Fruit fly (Drosophila melanogaster) whole organism, embryonic: ENCODE results near the gene Ppt1.
A peak's percentile ranks its signal among the peaks of the same experiment; 100 is the strongest.

Experiments
- Asciz ChIP-seq: fragments of 200-800 bp; sonication (Bioruptor generic); optimal IDR thresholded peaks from 2 replicates; lab custom pipeline; 2017; ENCODE audit warnings: missing biosample characterization, mild to moderate bottlenecking, missing genetic modification characterization, missing genetic modification reagents
- B-H1 ChIP-seq: fragments of 200-800 bp; sonication (Bioruptor generic); IDR thresholded peaks from 3 replicates; pipeline ENCODE4 v1.3.6; 2022; ENCODE audit warnings: missing biosample characterization, missing genetic modification characterization
- CG10147 ChIP-seq: fragments of 200-800 bp; sonication (Bioruptor generic); optimal IDR thresholded peaks from 2 replicates; lab custom pipeline; 2019; ENCODE audit warnings: missing biosample characterization, mild to moderate bottlenecking, missing genetic modification characterization, moderate library complexity
- CG10209 ChIP-seq: fragments of 200-800 bp; sonication (Bioruptor generic); optimal IDR thresholded peaks from 3 replicates; lab custom pipeline; 2017; ENCODE audit warnings: missing biosample characterization, mild to moderate bottlenecking, missing genetic modification characterization, missing genetic modification reagents
- CG10959 ChIP-seq: fragments of 200-800 bp; sonication (Bioruptor generic); IDR thresholded peaks from 2 replicates; pipeline ENCODE4 v1.3.6; 2022; ENCODE audit warnings: missing biosample characterization, missing genetic modification characterization
- CG10979 ChIP-seq: fragments of 200-800 bp; sonication (Bioruptor generic); optimal IDR thresholded peaks from 2 replicates; lab custom pipeline; 2018; ENCODE audit warnings: missing biosample characterization, mild to moderate bottlenecking, missing genetic modification characterization, moderate library complexity
- CG13775 ChIP-seq: fragments of 200-800 bp; sonication (Bioruptor generic); optimal IDR thresholded peaks from 3 replicates; lab custom pipeline; 2017; ENCODE audit warnings: missing biosample characterization, mild to moderate bottlenecking, missing genetic modification characterization
- CG15011 ChIP-seq: fragments of 200-800 bp; sonication (Bioruptor generic); optimal IDR thresholded peaks from 3 replicates; lab custom pipeline; 2018; ENCODE audit warnings: missing biosample characterization, mild to moderate bottlenecking, missing genetic modification characterization
- CG17568 ChIP-seq: fragments of 200-800 bp; sonication (Bioruptor generic); optimal IDR thresholded peaks from 2 replicates; lab custom pipeline; 2018; ENCODE audit warnings: missing biosample characterization, mild to moderate bottlenecking, missing genetic modification characterization, moderate library complexity
- CG32772 ChIP-seq: fragments of 200-800 bp; sonication (Bioruptor generic); IDR thresholded peaks from 2 replicates; pipeline ENCODE4 v1.3.6; 2022; ENCODE audit warnings: missing biosample characterization, missing genetic modification characterization
- CG34376 ChIP-seq: fragments of 200-800 bp; sonication (Bioruptor generic); optimal IDR thresholded peaks from 2 replicates; lab custom pipeline; 2018; ENCODE audit warnings: missing biosample characterization, mild to moderate bottlenecking, missing genetic modification characterization
- CG4730 ChIP-seq: fragments of 200-800 bp; sonication (Bioruptor generic); IDR thresholded peaks from 2 replicates; pipeline ENCODE4 v1.3.6; 2022; ENCODE audit warnings: missing biosample characterization, missing genetic modification characterization
- CG4854 ChIP-seq: fragments of 200-800 bp; sonication (Bioruptor generic); optimal IDR thresholded peaks from 2 replicates; lab custom pipeline; 2016; ENCODE audit warnings: missing biosample characterization, missing genetic modification characterization, inconsistent platforms
- CG5245 ChIP-seq: fragments of 200-800 bp; sonication (Bioruptor generic); optimal IDR thresholded peaks from 3 replicates; lab custom pipeline; 2016; ENCODE audit warnings: missing biosample characterization, missing genetic modification characterization
- CG5953 ChIP-seq: fragments of 200-800 bp; sonication (Bioruptor generic); IDR thresholded peaks from 2 replicates; pipeline ENCODE4 v1.3.6; 2022; ENCODE audit warnings: missing biosample characterization, missing genetic modification characterization
- CG6254 ChIP-seq: fragments of 200-800 bp; sonication (Bioruptor generic); optimal IDR thresholded peaks from 3 replicates; lab custom pipeline; 2017; ENCODE audit warnings: mild to moderate bottlenecking, missing biosample characterization, missing genetic modification reagents, missing genetic modification characterization
- D ChIP-seq, 2 experiments: fragments of 200-800 bp in 1 of 2; fragments of >200 bp in 1 of 2; sonication (Bioruptor generic) in 1 of 2; optimal IDR thresholded peaks; 2 replicates in 1 of 2; 3 replicates in 1 of 2; lab custom pipeline; 2017; ENCODE audit warnings: mild to moderate bottlenecking in 1 of 2, missing biosample characterization in 1 of 2, missing genetic modification characterization in 1 of 2, missing genetic modification reagents in 1 of 2
- Ets97D ChIP-seq: fragments of 200-800 bp; sonication (Bioruptor generic); optimal IDR thresholded peaks from 3 replicates; lab custom pipeline; 2016; ENCODE audit warnings: missing biosample characterization, missing genetic modification characterization
- Fer1 ChIP-seq: fragments of 200-800 bp; sonication (Bioruptor generic); optimal IDR thresholded peaks from 2 replicates; lab custom pipeline; 2017; ENCODE audit warnings: missing biosample characterization, mild to moderate bottlenecking, missing genetic modification characterization
- Fer3 ChIP-seq: fragments of 200-800 bp; sonication (Bioruptor generic); optimal IDR thresholded peaks from 2 replicates; lab custom pipeline; 2018; ENCODE audit warnings: missing biosample characterization, mild to moderate bottlenecking, missing genetic modification characterization, moderate library complexity
- Gsc ChIP-seq: fragments of 200-800 bp; sonication (Bioruptor generic); IDR thresholded peaks from 2 replicates; pipeline ENCODE4 v1.3.6; 2022; ENCODE audit warnings: missing biosample characterization, missing genetic modification characterization
- Gug ChIP-seq: fragments of 200-800 bp; sonication (Bioruptor generic); IDR thresholded peaks from 4 replicates; pipeline ENCODE4 v1.3.6; 2022; ENCODE audit warnings: missing biosample characterization, missing genetic modification characterization
- H2.0 ChIP-seq: fragments of 200-800 bp; sonication (Bioruptor generic); IDR thresholded peaks from 2 replicates; pipeline ENCODE4 v1.3.6; 2022; ENCODE audit warnings: missing biosample characterization, missing genetic modification characterization
- HmgD ChIP-seq: fragments of 200-800 bp; sonication (Bioruptor generic); optimal IDR thresholded peaks from 3 replicates; lab custom pipeline; 2016; ENCODE audit warnings: missing biosample characterization, missing genetic modification characterization
- Myb ChIP-seq: fragments of 200-800 bp; sonication (Bioruptor generic); optimal IDR thresholded peaks from 2 replicates; lab custom pipeline; 2016; ENCODE audit warnings: missing biosample characterization, missing genetic modification characterization
- Nf-YC ChIP-seq: fragments of 200-800 bp; optimal IDR thresholded peaks from 3 replicates; lab custom pipeline; 2019; ENCODE audit warnings: missing biosample characterization, mild to moderate bottlenecking, missing genetic modification characterization, moderate library complexity
- Ptx1 ChIP-seq: fragments of 200-800 bp; sonication (Bioruptor generic); IDR thresholded peaks from 2 replicates; pipeline ENCODE4 v1.3.6; 2022; ENCODE audit warnings: missing biosample characterization, missing genetic modification characterization
- Spps ChIP-seq: fragments of 200-800 bp; sonication (Bioruptor generic); optimal IDR thresholded peaks from 2 replicates; lab custom pipeline; 2018; ENCODE audit warnings: missing biosample characterization, mild to moderate bottlenecking, missing genetic modification characterization
- Sry-δ ChIP-seq: fragments of 200-800 bp; sonication (Bioruptor generic); optimal IDR thresholded peaks from 2 replicates; lab custom pipeline; 2016; ENCODE audit warnings: missing biosample characterization, missing genetic modification characterization
- Tbp ChIP-seq: fragments of >200 bp; optimal IDR thresholded peaks from 2 replicates; lab custom pipeline; 2018; ENCODE audit warnings: missing biosample characterization, missing genetic modification characterization
- Vsx1 ChIP-seq: fragments of 200-800 bp; sonication (Bioruptor generic); optimal IDR thresholded peaks from 2 replicates; lab custom pipeline; 2017; ENCODE audit warnings: missing biosample characterization, mild to moderate bottlenecking, missing genetic modification characterization, missing genetic modification reagents
- abd-A ChIP-seq: fragments of 200-800 bp; sonication (Bioruptor generic); optimal IDR thresholded peaks from 3 replicates; lab custom pipeline; 2019; ENCODE audit warnings: missing biosample characterization, mild to moderate bottlenecking, missing genetic modification characterization, moderate library complexity
- cad ChIP-seq: fragments of >200 bp; optimal IDR thresholded peaks from 2 replicates; lab custom pipeline; 2017; ENCODE audit warnings: missing biosample characterization, missing genetic modification characterization
- crc ChIP-seq: fragments of 200-800 bp; sonication (Bioruptor generic); optimal IDR thresholded peaks from 2 replicates; lab custom pipeline; 2016; ENCODE audit warnings: missing biosample characterization, missing genetic modification characterization
- croc ChIP-seq: fragments of 200-800 bp; sonication (Bioruptor generic); conservative IDR thresholded peaks from 3 replicates; pipeline ENCODE4 v1.3.6; 2022; ENCODE audit warnings: missing biosample characterization, missing genetic modification characterization
- exex ChIP-seq: fragments of 200-800 bp; sonication (Bioruptor generic); optimal IDR thresholded peaks from 4 replicates; lab custom pipeline; 2018; ENCODE audit warnings: missing biosample characterization, mild to moderate bottlenecking, missing genetic modification characterization, moderate library complexity
- fd3F ChIP-seq: fragments of 200-800 bp; sonication (Bioruptor generic); optimal IDR thresholded peaks from 2 replicates; lab custom pipeline; 2018; ENCODE audit warnings: missing biosample characterization, mild to moderate bottlenecking, missing genetic modification characterization, moderate library complexity
- kay ChIP-seq: fragments of 200-800 bp; sonication (Bioruptor generic); optimal IDR thresholded peaks from 2 replicates; lab custom pipeline; 2016; ENCODE audit warnings: missing biosample characterization, missing genetic modification characterization
- ken ChIP-seq: fragments of 200-800 bp; sonication (Bioruptor generic); IDR thresholded peaks from 3 replicates; pipeline ENCODE4 v1.3.6; 2022; ENCODE audit warnings: missing biosample characterization, missing genetic modification characterization
- nmo ChIP-seq: fragments of 200-800 bp; sonication (Bioruptor generic); optimal IDR thresholded peaks from 2 replicates; lab custom pipeline; 2018; ENCODE audit warnings: missing biosample characterization, mild to moderate bottlenecking, missing genetic modification characterization, moderate library complexity
- onecut ChIP-seq: fragments of 200-800 bp; sonication (Bioruptor generic); IDR thresholded peaks from 2 replicates; pipeline ENCODE4 v1.3.6; 2022; ENCODE audit warnings: missing biosample characterization, missing genetic modification characterization
- phol ChIP-seq: fragments of 200-800 bp; sonication (Bioruptor generic); optimal IDR thresholded peaks from 3 replicates; lab custom pipeline; 2018; ENCODE audit warnings: missing biosample characterization, mild to moderate bottlenecking, missing genetic modification characterization, moderate library complexity
- ranshi ChIP-seq: fragments of 200-800 bp; sonication (Bioruptor generic); IDR thresholded peaks from 2 replicates; pipeline ENCODE4 v1.3.6; 2022; ENCODE audit warnings: missing biosample characterization, missing genetic modification characterization
- repo ChIP-seq: fragments of 200-800 bp; sonication (Bioruptor generic); optimal IDR thresholded peaks from 2 replicates; lab custom pipeline; 2016; ENCODE audit warnings: missing biosample characterization, missing genetic modification characterization
- rib ChIP-seq: fragments of 200-800 bp; sonication (Bioruptor generic); IDR thresholded peaks from 2 replicates; pipeline ENCODE4 v1.3.6; 2022; ENCODE audit warnings: missing biosample characterization, missing genetic modification characterization
- shn ChIP-seq: fragments of 200-800 bp; sonication (Bioruptor generic); optimal IDR thresholded peaks from 3 replicates; lab custom pipeline; 2016; ENCODE audit warnings: missing biosample characterization, missing genetic modification characterization
- slbo ChIP-seq: fragments of 200-800 bp; sonication (Bioruptor generic); IDR thresholded peaks from 2 replicates; pipeline ENCODE4 v1.3.6; 2022; ENCODE audit warnings: missing biosample characterization, missing genetic modification characterization
- tin ChIP-seq: fragments of 200-800 bp; sonication (Bioruptor generic); optimal IDR thresholded peaks from 3 replicates; lab custom pipeline; 2016; ENCODE audit warnings: missing biosample characterization, missing genetic modification characterization
- tna ChIP-seq: fragments of 200-800 bp; sonication (Bioruptor generic); IDR thresholded peaks from 2 replicates; pipeline ENCODE4 v1.3.6; 2022; ENCODE audit warnings: missing biosample characterization, missing genetic modification characterization; ENCODE audit not compliant: partially characterized antibody
- unc-4 ChIP-seq: fragments of 200-800 bp; sonication (Bioruptor generic); IDR thresholded peaks from 2 replicates; pipeline ENCODE4 v1.3.6; 2022; ENCODE audit warnings: missing biosample characterization, missing genetic modification characterization; ENCODE audit not compliant: partially characterized antibody

Gene Ppt1

DNA sequence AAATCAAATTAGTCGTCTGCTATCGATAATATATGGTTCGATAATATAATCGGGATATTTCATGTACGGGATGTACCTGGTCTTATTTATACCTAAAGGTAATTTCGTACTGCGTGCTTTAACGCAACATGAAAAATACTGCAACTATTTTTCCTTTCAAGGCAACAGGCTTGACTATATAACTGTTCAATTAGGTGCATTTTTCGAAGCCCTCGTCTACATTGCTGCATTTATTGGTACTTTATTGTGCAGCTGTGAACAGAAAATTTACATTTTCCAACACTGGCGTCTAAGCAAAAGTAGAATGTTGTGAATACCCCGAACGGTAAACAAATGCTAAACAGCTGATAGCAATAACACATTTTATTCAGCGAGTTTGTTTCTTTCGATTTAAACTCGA is at the start of gene Ppt1, which contains the start of gene Ogg1 (continued):
- TF ChIP-seq Spps (tag; lab: Kevin White, UChicago) (no peak), CG32772 (GFP tag; lab: Robert Waterston, UW) (no peak), Asciz (no peak), CG17568 (GFP tag; lab: Kevin White, UChicago) (peak; percentile 48), crc (GFP tag; lab: Kevin White, UChicago) (peak; percentile 57), tin (GFP tag; lab: Kevin White, UChicago) (peak; percentile 56), nmo (GFP tag; lab: Kevin White, UChicago) (peak; percentile 56), H2.0 (GFP tag; lab: Robert Waterston, UW) (0 out of 2 replicates have a peak, but pooled peaks have one; percentile 17), cad (GFP tag; lab: Kevin White, UChicago) (no peak), unc-4 (GFP tag; lab: Robert Waterston, UW) (peak; percentile 61; the same call in 1 of the 2 replicates), shn (peak; percentile 56), CG10147 (GFP tag; lab: Kevin White, UChicago) (peak; percentile 43), CG4730 (GFP tag; lab: Robert Waterston, UW) (no peak), Nf-YC (peak; percentile 23), CG5245 (no peak), croc (no peak), Ets97D (GFP tag; lab: Kevin White, UChicago) (peak; percentile 75), ken (0 out of 3 replicates have a peak, but pooled peaks have one; percentile 22), Gsc (no peak), CG5953 (no peak), CG10979 (tag; lab: Kevin White, UChicago) (peak; percentile 43), Vsx1 (GFP tag; lab: Kevin White, UChicago) (no peak), D (optimal IDR thresholded peaks at IDR 0.05; lab: Kevin White, UChicago) (no peak), D (GFP tag; optimal IDR thresholded peaks at IDR 0.05; lab: Kevin White, UChicago) (no peak), Ptx1 (GFP tag; lab: Robert Waterston, UW) (peak; percentile 67), exex (tag; lab: Kevin White, UChicago) (peak; percentile 22), Gug (GFP tag; lab: Robert Waterston, UW) (peak; percentile 43; the same call in 2 of the 4 replicates), CG10209 (GFP tag; lab: Kevin White, UChicago) (peak; percentile 32), CG34376 (GFP tag; lab: Kevin White, UChicago) (peak; percentile 48), kay (GFP tag; lab: Kevin White, UChicago) (no peak), rib (GFP tag; lab: Robert Waterston, UW) (peak; percentile 26; the same call in 1 of the 2 replicates), Myb (peak; percentile 39), phol (tag; lab: Kevin White, UChicago) (peak; percentile 55), CG6254 (no peak), abd-A (tag; lab: Kevin White, UChicago) (no peak), Tbp (no peak), CG4854 (GFP tag; lab: Kevin White, UChicago) (peak; percentile 32), onecut (no peak), Fer3 (tag; lab: Kevin White, UChicago) (peak; percentile 13), Sry-δ (GFP tag; lab: Kevin White, UChicago) (peak; percentile 70), Fer1 (GFP tag; lab: Kevin White, UChicago) (peak; percentile 55), B-H1 (no peak; the same call in 2 of the 3 replicates), HmgD (GFP tag; lab: Kevin White, UChicago) (no peak), fd3F (GFP tag; lab: Kevin White, UChicago) (no peak), repo (GFP tag; lab: Kevin White, UChicago) (no peak), CG10959 (no peak), CG13775 (peak; percentile 37), ranshi (GFP tag; lab: Robert Waterston, UW) (0 out of 2 replicates have a peak, but pooled peaks have one; percentile 44), slbo (GFP tag; lab: Robert Waterston, UW) (peak; percentile 62), tna (no peak), CG15011 (GFP tag; lab: Kevin White, UChicago) (no peak)
